Fruit fly (Drosophila melanogaster) whole organism, larva: ENCODE measurements around the gene CG34451.

Experiments used
- noc ChIP-seq: fragments of 200-800 bp; sonication (Bioruptor generic); optimal IDR thresholded peaks from 3 replicates; lab custom pipeline; 2019; ENCODE audit warnings: missing biosample characterization, mild to moderate bottlenecking, missing genetic modification characterization, moderate library complexity

CG34451 gene

dm6 chr3L:15655910-15656309 is 36.0 kb downstream of the CG34451 start, which contains the start of gene Eig71Ee:
Gene Eig71Ee (minus strand): TSS chr3L:15656010.
- TF ChIP-seq noc (tag; lab: Kevin White, UChicago) = no peak

DNA sequence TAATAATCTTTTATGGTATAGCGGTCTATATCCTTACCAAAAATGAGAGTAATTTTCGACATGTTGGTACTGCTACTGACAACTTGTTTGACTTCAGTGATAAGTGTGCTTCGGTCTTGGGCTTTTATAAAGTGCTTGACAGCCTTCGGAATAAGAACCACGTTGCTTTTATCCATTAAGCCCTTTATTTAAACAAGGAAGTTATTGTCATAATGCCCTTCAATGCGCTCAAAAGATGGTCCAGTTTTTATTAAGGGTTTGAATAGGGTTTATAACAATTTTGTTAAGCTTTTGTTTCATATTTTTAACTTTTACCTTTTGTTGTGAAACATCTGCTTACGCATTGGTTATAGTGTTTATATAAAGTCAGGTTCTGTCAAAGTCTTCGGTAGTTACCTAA is 39.7 kb downstream of the CG34451 start, which contains the start of the genes Eig71Ec and Eig71Ed:
Gene Eig71Ec, minus strand, starts transcription at position 101 of the 400 bp plus-strand sequence.
Gene Eig71Ed, plus strand, starts transcription at position 384 of the 400 bp plus-strand sequence.
- TF ChIP-seq noc (tag; lab: Kevin White, UChicago) = no peak

dm6 chr3L:15650552-15650951 is 41.3 kb downstream of the CG34451 start, which contains the start of gene CG43084:
Gene CG43084 (plus strand): TSS chr3L:15650852.
- no peak for TF ChIP-seq noc (tag; lab: Kevin White, UChicago)

DNA sequence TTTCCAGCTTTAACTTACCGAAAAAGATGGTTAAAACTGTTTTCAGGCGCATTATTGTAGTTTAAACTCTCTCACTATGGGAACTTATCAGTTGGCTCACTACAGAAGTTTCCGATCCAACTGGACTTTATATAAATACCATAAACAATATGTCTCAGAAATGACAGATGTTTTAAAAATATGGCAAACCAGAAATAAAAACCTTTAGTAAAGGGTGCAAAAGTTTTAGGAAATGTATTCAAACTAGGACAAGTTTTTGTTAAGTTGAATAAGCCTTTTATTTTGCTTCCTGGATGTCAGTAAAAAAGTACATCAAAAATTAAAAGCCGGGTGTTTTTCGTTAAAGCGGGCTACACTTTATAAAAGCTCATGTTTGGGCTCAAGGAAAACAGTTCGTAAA is 42.3 kb downstream of the CG34451 start, which contains the start of the genes Eig71Ea and Eig71Eb:
Gene Eig71Ea, minus strand, starts transcription at position 101 of the 400 bp plus-strand sequence.
Gene Eig71Eb, plus strand, starts transcription at position 376 of the 400 bp plus-strand sequence.
- TF ChIP-seq noc (tag; lab: Kevin White, UChicago) = no peak

dm6 chr3L:15647712-15648621 is 43.9 kb downstream of the CG34451 start, which contains the start of the genes comm3 and CG43083:
Gene comm3 (minus strand): TSS chr3L:15647762.
Gene CG43083 (plus strand): TSS chr3L:15648571.
- no peak for TF ChIP-seq noc (tag; lab: Kevin White, UChicago)

- no peak for TF ChIP-seq noc (tag; lab: Kevin White, UChicago)
Observed at dm6 chr3L:15646182-15646581, 45.7 kb downstream of the CG34451 start.

DNA sequence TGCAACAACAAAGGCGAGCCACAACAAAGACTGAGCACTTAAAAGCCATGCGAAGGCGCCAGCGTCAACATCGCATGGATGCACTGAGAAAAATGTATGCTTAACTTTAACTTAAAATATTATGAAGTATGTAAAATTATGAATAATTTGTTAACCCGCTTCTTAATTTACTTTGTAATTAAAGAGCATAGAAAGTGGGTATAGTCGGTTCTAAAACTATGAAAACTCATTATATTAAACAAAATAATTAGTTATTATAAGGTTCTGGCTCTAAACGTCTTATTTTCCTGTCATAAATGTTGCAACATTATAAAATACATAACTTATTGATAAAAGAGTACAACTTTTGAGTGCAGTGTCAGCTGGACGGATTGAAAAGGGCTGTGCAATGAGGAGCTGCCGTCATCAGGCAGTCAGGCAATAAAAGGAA is 50.3 kb downstream of the CG34451 start:
- TF ChIP-seq noc (tag; lab: Kevin White, UChicago) = no peak

DNA sequence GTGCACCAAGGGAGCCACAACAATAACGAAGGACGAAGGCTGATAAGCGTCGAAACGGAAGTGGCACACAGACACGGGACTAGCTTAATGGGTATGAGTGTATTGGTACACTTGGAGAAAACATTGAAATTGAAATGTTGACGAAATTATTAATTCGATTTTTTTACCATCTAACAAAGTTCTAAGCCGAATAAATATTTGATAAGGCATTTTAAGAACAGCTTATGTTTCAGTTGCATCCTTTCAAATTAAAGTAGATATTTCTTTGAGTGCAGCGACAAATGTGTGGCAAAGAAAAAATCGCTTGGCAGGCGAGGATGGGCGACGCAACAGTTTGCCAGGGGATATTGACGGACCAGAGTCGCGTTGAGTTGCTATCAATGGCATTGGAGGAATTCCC is 51.9 kb downstream of the CG34451 start:
- TF ChIP-seq noc (tag; lab: Kevin White, UChicago) = no peak

DNA sequence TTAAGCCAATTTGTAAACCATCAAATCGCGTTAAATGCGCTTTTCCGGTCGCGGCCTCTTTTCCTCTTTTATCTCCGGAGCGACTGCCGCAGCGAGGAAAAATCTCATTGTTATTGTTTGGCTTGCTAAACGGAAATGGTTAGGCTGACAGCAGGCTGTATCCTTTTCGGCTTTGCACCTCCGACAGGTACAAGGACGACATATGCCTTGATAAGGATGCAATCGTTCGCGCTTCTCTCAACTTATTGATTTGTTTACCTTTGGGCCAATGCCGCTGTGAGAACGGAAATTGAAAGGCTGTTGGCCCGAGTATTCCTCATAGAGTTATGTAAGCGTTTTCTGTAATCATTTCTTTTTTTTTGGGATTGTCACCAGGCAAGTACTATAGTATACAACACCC is 53.3 kb downstream of the CG34451 start:
- no peak for TF ChIP-seq noc (tag; lab: Kevin White, UChicago)
